Fruit fly (Drosophila melanogaster) whole organism, embryonic: ENCODE measurements around the gene CG6497.

Experiments
- MESR4 ChIP-seq: fragments of 200-800 bp; sonication (Bioruptor generic); optimal IDR thresholded peaks from 2 replicates; lab custom pipeline; 2018; ENCODE audit warnings: missing biosample characterization, mild to moderate bottlenecking, missing genetic modification characterization, moderate library complexity
- Side ChIP-seq: fragments of 200-800 bp; sonication (Bioruptor generic); optimal IDR thresholded peaks from 2 replicates; lab custom pipeline; 2016; ENCODE audit warnings: missing biosample characterization, missing genetic modification characterization
- bcd ChIP-seq: fragments of 200-800 bp; sonication (Bioruptor generic); optimal IDR thresholded peaks from 2 replicates; lab custom pipeline; 2017; ENCODE audit warnings: missing biosample characterization, mild to moderate bottlenecking, missing genetic modification characterization

DNA sequence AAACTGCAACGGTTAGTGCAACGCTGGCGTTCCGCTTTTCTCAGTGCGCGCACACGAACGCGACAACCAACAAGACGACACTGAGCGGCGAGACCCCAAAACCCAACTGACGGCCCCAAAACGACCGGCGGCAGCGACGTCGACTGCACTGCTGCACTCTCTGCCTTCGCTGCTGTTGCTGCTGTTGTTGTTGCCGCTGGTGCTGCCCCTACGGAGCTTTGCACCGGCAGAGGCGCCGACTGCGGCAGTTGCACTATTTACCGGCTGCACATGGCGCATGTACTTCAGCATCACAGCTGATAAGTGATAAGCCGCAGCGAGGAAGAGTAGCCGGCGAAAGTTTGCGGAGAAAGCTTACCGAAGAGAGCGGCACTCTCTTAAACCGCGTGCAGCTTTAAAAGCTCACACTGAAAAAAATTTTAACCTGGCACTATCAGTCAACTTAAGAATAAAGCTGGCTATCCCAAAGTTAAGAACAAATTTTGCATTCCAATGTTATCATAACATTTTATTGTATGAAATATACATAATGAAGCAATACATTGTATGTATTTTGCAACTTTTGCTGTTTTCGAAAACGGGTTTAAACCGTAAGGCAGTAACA lies 15.5 kb downstream of the CG6497 start, which contains the start of gene Rbp6:
- TF ChIP-seq bcd, result no peak
- TF ChIP-seq MESR4 (GFP tag; lab: Kevin White, UChicago), result no peak
- no peak for TF ChIP-seq Side (GFP tag; lab: Kevin White, UChicago)
